Worm (Caenorhabditis elegans) whole organism, late embryonic: ENCODE results near the gene bli-1.

Experiments
- C08G9.2 ChIP-seq: sonication (generic microtip); optimal IDR thresholded peaks from 2 replicates; lab custom pipeline; 2016; ENCODE audit warnings: mild to moderate bottlenecking, missing genetic modification characterization, moderate library complexity, missing compliant biosample characterization
- Y22D7AL.16 ChIP-seq: sonication (generic microtip); optimal IDR thresholded peaks from 2 replicates; lab custom pipeline; 2016; ENCODE audit warnings: missing genetic modification characterization, missing compliant biosample characterization
- ama-1 ChIP-seq: fragments of 150-350 bp; optimal IDR thresholded peaks from 2 replicates; lab custom pipeline; 2014
- ceh-18 ChIP-seq: sonication (generic microtip); optimal IDR thresholded peaks from 2 replicates; lab custom pipeline; 2016; ENCODE audit warnings: missing genetic modification characterization, missing compliant biosample characterization
- che-1 ChIP-seq: sonication (generic microtip); optimal IDR thresholded peaks from 2 replicates; lab custom pipeline; 2016; ENCODE audit warnings: mild to moderate bottlenecking, missing genetic modification characterization, missing compliant biosample characterization
- elt-2 ChIP-seq: sonication (generic microtip); optimal IDR thresholded peaks from 2 replicates; lab custom pipeline; 2016; ENCODE audit warnings: missing genetic modification reagents, missing genetic modification characterization, missing compliant biosample characterization
- fkh-10 ChIP-seq: fragments of 150-350 bp; optimal IDR thresholded peaks from 2 replicates; lab custom pipeline; 2014; ENCODE audit warnings: missing biosample characterization, missing genetic modification reagents, missing genetic modification characterization
- madf-2 ChIP-seq: sonication (generic microtip); optimal IDR thresholded peaks from 2 replicates; lab custom pipeline; 2017; ENCODE audit warnings: missing genetic modification characterization, missing compliant biosample characterization
- npax-4 ChIP-seq: sonication (generic microtip); optimal IDR thresholded peaks from 2 replicates; lab custom pipeline; 2016; ENCODE audit warnings: missing genetic modification characterization, missing compliant biosample characterization
- pag-3 ChIP-seq: sonication (generic microtip); optimal IDR thresholded peaks from 2 replicates; lab custom pipeline; 2016; ENCODE audit warnings: missing compliant biosample characterization, missing genetic modification characterization, borderline replicate concordance
- ref-2 ChIP-seq: sonication (generic microtip); optimal IDR thresholded peaks from 2 replicates; lab custom pipeline; 2016; ENCODE audit warnings: missing genetic modification characterization, missing compliant biosample characterization
- rnt-1 ChIP-seq: sonication (generic microtip); optimal IDR thresholded peaks from 2 replicates; lab custom pipeline; 2016; ENCODE audit warnings: missing genetic modification characterization, missing compliant biosample characterization
- ztf-16 ChIP-seq: sonication (generic microtip); optimal IDR thresholded peaks from 2 replicates; lab custom pipeline; 2017; ENCODE audit warnings: missing genetic modification characterization, missing compliant biosample characterization

DNA sequence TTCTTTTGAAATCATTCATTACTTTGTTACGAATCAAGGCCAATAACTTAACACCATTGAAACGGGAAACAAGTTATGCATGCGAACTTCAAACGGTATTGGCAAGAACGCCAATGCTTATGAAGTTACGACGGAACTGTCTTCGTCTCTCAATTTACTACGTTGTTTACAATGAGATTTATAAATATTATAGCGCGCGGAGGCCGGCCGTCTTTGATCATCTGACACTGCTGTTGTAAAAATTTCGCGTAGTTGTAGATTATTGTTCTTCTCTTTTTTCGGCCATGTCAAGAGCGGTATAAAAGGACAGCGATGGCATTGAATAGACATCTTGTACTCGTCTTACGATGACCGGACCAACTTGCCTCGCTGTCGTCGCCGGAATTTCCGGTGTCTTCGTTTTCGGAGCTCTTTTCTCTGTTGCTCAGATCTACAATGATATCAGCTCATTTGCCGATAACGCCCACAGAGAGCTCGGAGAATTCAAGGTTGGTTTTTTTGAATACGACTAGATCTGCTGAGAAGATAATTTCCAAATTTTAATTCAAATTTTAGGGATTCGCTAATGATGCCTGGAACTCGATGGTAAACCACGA is 4.1 kb upstream of the bli-1 start, which contains the start of gene col-39:
- TF ChIP-seq ref-2 (tag; lab: Kevin White, UChicago): no peak
- no peak for TF ChIP-seq ama-1 (lab: Kevin White, UChicago)
- TF ChIP-seq fkh-10 (GFP tag; lab: Kevin White, UChicago): no peak
- no peak for TF ChIP-seq npax-4 (tag; lab: Kevin White, UChicago)
- no peak for TF ChIP-seq che-1 (tag; lab: Kevin White, UChicago)
- no peak for TF ChIP-seq pag-3 (tag; lab: Kevin White, UChicago)
- TF ChIP-seq Y22D7AL.16 (tag; lab: Kevin White, UChicago): no peak
- no peak for TF ChIP-seq elt-2 (tag; lab: Kevin White, UChicago)
- no peak for TF ChIP-seq ztf-16 (tag; lab: Kevin White, UChicago)
- TF ChIP-seq ceh-18 (tag; lab: Kevin White, UChicago): no peak
- no peak for TF ChIP-seq rnt-1
- no peak for TF ChIP-seq C08G9.2
- TF ChIP-seq madf-2 (tag; lab: Kevin White, UChicago): no peak
